Worm (Caenorhabditis elegans) whole organism, L4 larva: ENCODE measurements around the gene F10E9.11.

Experiments used
- F10B5.3 ChIP-seq: sonication (generic microtip); optimal IDR thresholded peaks from 2 replicates; lab custom pipeline; 2016; ENCODE audit warnings: mild to moderate bottlenecking, missing genetic modification characterization, missing compliant biosample characterization
- F37D6.2 ChIP-seq: sonication (generic microtip); optimal IDR thresholded peaks from 2 replicates; lab custom pipeline; 2016; ENCODE audit warnings: mild to moderate bottlenecking, missing genetic modification characterization, missing compliant biosample characterization
- F44E2.7 ChIP-seq: fragments of 200-800 bp; sonication (Bioruptor generic); IDR thresholded peaks from 2 replicates; pipeline ENCODE4 v2.1.2; 2022; ENCODE audit warnings: missing genetic modification characterization, missing compliant biosample characterization
- R02D3.7 ChIP-seq: fragments of 150-350 bp; sonication (generic microtip); optimal IDR thresholded peaks from 3 replicates; lab custom pipeline; 2014; ENCODE audit warnings: missing biosample characterization, missing genetic modification characterization
- T20F7.1 ChIP-seq: fragments of 200-800 bp; sonication (Bioruptor generic); optimal IDR thresholded peaks from 2 replicates; lab custom pipeline; 2018; ENCODE audit warnings: mild to moderate bottlenecking, missing genetic modification characterization, missing compliant biosample characterization
- ZK337.2 ChIP-seq: fragments of 200-800 bp; sonication (Bioruptor generic); IDR thresholded peaks from 2 replicates; pipeline ENCODE4 v1.3.6; 2022; ENCODE audit warnings: missing genetic modification reagents, missing genetic modification characterization, missing compliant biosample characterization
- ceh-20 ChIP-seq: fragments of 200-800 bp; sonication (Bioruptor generic); IDR thresholded peaks from 2 replicates; pipeline ENCODE4 v1.3.6; 2022; ENCODE audit warnings: missing genetic modification reagents, missing genetic modification characterization, missing compliant biosample characterization
- ceh-32 ChIP-seq: sonication (generic microtip); optimal IDR thresholded peaks from 2 replicates; lab custom pipeline; 2016; ENCODE audit warnings: mild to moderate bottlenecking, missing genetic modification characterization, missing compliant biosample characterization; ENCODE audit not compliant: poor library complexity
- daf-12 ChIP-seq: fragments of 150-350 bp; optimal IDR thresholded peaks from 2 replicates; lab custom pipeline; 2014; ENCODE audit warnings: missing biosample characterization, missing genetic modification reagents, missing genetic modification characterization
- daf-16 ChIP-seq, 3 experiments: sonication (generic microtip); optimal IDR thresholded peaks; 2 replicates each; lab custom pipeline; 2016 to 2017; ENCODE audit warnings: missing genetic modification characterization in 3 of 3, missing genetic modification reagents in 3 of 3, mild to moderate bottlenecking in 2 of 3, missing compliant biosample characterization in 2 of 3, missing biosample characterization in 1 of 3, moderate library complexity in 1 of 3
- daf-19 ChIP-seq: fragments of 200-800 bp; sonication (Bioruptor generic); conservative IDR thresholded peaks from 2 replicates; pipeline ENCODE4 v1.3.6; 2022; ENCODE audit warnings: missing genetic modification characterization, missing compliant biosample characterization
- dmd-8 ChIP-seq: fragments of 200-800 bp; sonication (Bioruptor generic); IDR thresholded peaks from 2 replicates; pipeline ENCODE4 v1.3.6; 2022; ENCODE audit warnings: missing genetic modification characterization, missing compliant biosample characterization
- dmd-9 ChIP-seq: fragments of 200-800 bp; sonication (Bioruptor generic); IDR thresholded peaks from 2 replicates; pipeline ENCODE4 v1.3.6; 2022; ENCODE audit warnings: missing genetic modification reagents, missing genetic modification characterization, missing compliant biosample characterization
- dpl-1 ChIP-seq: fragments of 150-350 bp; optimal IDR thresholded peaks from 2 replicates; lab custom pipeline; 2014; ENCODE audit warnings: missing biosample characterization, missing genetic modification reagents, missing genetic modification characterization
- fos-1 ChIP-seq: fragments of 150-350 bp; optimal IDR thresholded peaks from 2 replicates; lab custom pipeline; 2014; ENCODE audit warnings: missing biosample characterization, missing genetic modification characterization
- gei-8 ChIP-seq: fragments of 200-800 bp; sonication (Bioruptor generic); optimal IDR thresholded peaks from 2 replicates; lab custom pipeline; 2018; ENCODE audit warnings: mild to moderate bottlenecking, missing genetic modification characterization, missing compliant biosample characterization
- hif-1 ChIP-seq, 2 experiments: sonication (generic microtip); optimal IDR thresholded peaks; 2 replicates each; lab custom pipeline; 2016 to 2017; ENCODE audit warnings: missing compliant biosample characterization in 2 of 2, missing genetic modification characterization in 2 of 2, missing genetic modification reagents in 2 of 2, missing genotype in 2 of 2, mild to moderate bottlenecking in 1 of 2
- hlh-11 ChIP-seq: fragments of 200-800 bp; sonication (Bioruptor generic); optimal IDR thresholded peaks from 2 replicates; lab custom pipeline; 2018; ENCODE audit warnings: mild to moderate bottlenecking, missing genetic modification characterization, missing compliant biosample characterization
- hmg-1.1 ChIP-seq: fragments of 200-800 bp; sonication (Bioruptor generic); IDR thresholded peaks from 2 replicates; pipeline ENCODE4 v1.3.6; 2022; ENCODE audit warnings: missing genetic modification reagents, missing genetic modification characterization, missing compliant biosample characterization
- jun-1 ChIP-seq: fragments of 150-350 bp; optimal IDR thresholded peaks from 2 replicates; lab custom pipeline; 2014; ENCODE audit warnings: missing biosample characterization, missing genetic modification reagents, missing genetic modification characterization
- lim-7 ChIP-seq: fragments of 200-800 bp; sonication (Bioruptor generic); IDR thresholded peaks from 2 replicates; pipeline ENCODE4 v1.3.6; 2022; ENCODE audit warnings: missing genetic modification characterization, missing compliant biosample characterization
- lin-1 ChIP-seq: fragments of 200-800 bp; sonication (Bioruptor generic); IDR thresholded peaks from 2 replicates; pipeline ENCODE4 v1.3.6; 2022; ENCODE audit warnings: missing genetic modification reagents, missing genetic modification characterization, missing compliant biosample characterization
- lin-13 ChIP-seq: fragments of 150-350 bp; optimal IDR thresholded peaks from 2 replicates; lab custom pipeline; 2014; ENCODE audit warnings: missing biosample characterization, missing genetic modification reagents, missing genetic modification characterization
- lin-38 ChIP-seq: fragments of 200-800 bp; sonication (Bioruptor generic); IDR thresholded peaks from 2 replicates; pipeline ENCODE4 v1.3.6; 2022; ENCODE audit warnings: missing genetic modification reagents, missing genetic modification characterization, missing compliant biosample characterization
- lin-39 ChIP-seq: fragments of 150-350 bp; optimal IDR thresholded peaks from 2 replicates; lab custom pipeline; 2014; ENCODE audit warnings: missing biosample characterization, missing genetic modification reagents, missing genetic modification characterization
- madf-9 ChIP-seq: fragments of 200-800 bp; sonication (Bioruptor generic); conservative IDR thresholded peaks from 2 replicates; pipeline ENCODE4 v1.3.6; 2022; ENCODE audit warnings: missing genetic modification reagents, missing genetic modification characterization, missing compliant biosample characterization
- mdt-29 ChIP-seq: fragments of 200-800 bp; sonication (Bioruptor generic); IDR thresholded peaks from 2 replicates; pipeline ENCODE4 v1.3.6; 2022; ENCODE audit warnings: missing genetic modification reagents, missing genetic modification characterization, missing compliant biosample characterization
- mep-1 ChIP-seq: fragments of 150-350 bp; sonication (generic microtip); optimal IDR thresholded peaks from 3 replicates; lab custom pipeline; 2014; ENCODE audit warnings: missing biosample characterization, missing genetic modification characterization
- mxl-3 ChIP-seq: fragments of 200-800 bp; sonication (Bioruptor generic); optimal IDR thresholded peaks from 2 replicates; lab custom pipeline; 2018; ENCODE audit warnings: mild to moderate bottlenecking, missing genetic modification characterization, missing compliant biosample characterization
- nhr-111 ChIP-seq: fragments of 200-800 bp; sonication (Bioruptor generic); optimal IDR thresholded peaks from 2 replicates; lab custom pipeline; 2018; ENCODE audit warnings: mild to moderate bottlenecking, missing genetic modification characterization, missing compliant biosample characterization
- nhr-25 ChIP-seq: sonication (generic microtip); optimal IDR thresholded peaks from 2 replicates; lab custom pipeline; 2017; ENCODE audit warnings: missing genetic modification characterization, mild to moderate bottlenecking, missing compliant biosample characterization, antibody characterized with exemption, moderate library complexity, borderline replicate concordance; ENCODE audit not compliant: insufficient read depth
- nhr-28 ChIP-seq: fragments of 150-350 bp; optimal IDR thresholded peaks from 2 replicates; lab custom pipeline; 2014; ENCODE audit warnings: missing biosample characterization, missing genetic modification characterization
- nhr-42 ChIP-seq: fragments of 200-800 bp; sonication (Bioruptor generic); IDR thresholded peaks from 2 replicates; pipeline ENCODE4 v1.3.6; 2022; ENCODE audit warnings: missing genetic modification characterization, missing compliant biosample characterization
- nhr-48 ChIP-seq: sonication (generic microtip); optimal IDR thresholded peaks from 2 replicates; lab custom pipeline; 2016; ENCODE audit warnings: mild to moderate bottlenecking, missing genetic modification characterization, missing compliant biosample characterization
- nhr-6 ChIP-seq: fragments of 150-350 bp; optimal IDR thresholded peaks from 2 replicates; lab custom pipeline; 2014; ENCODE audit warnings: missing biosample characterization, missing genetic modification characterization
- nhr-77 ChIP-seq: fragments of 150-350 bp; optimal IDR thresholded peaks from 2 replicates; lab custom pipeline; 2014; ENCODE audit warnings: missing biosample characterization, missing genetic modification characterization
- pha-4 ChIP-seq, 2 experiments: fragments of 150-350 bp in 1 of 2; fragments of 200-800 bp in 1 of 2; sonication (Bioruptor generic) in 1 of 2; IDR thresholded peaks in 1 of 2; optimal IDR thresholded peaks in 1 of 2; 2 replicates each; pipeline versions ENCODE4 v1.3.6 to Lab custom; 2014 to 2022; ENCODE audit warnings: missing genetic modification characterization in 2 of 2, missing genetic modification reagents in 2 of 2, missing biosample characterization in 1 of 2, missing compliant biosample characterization in 1 of 2
- pqm-1 ChIP-seq: sonication (generic microtip); optimal IDR thresholded peaks from 2 replicates; lab custom pipeline; 2017; ENCODE audit warnings: missing biosample characterization, missing genetic modification characterization
- rbr-2 ChIP-seq: sonication (generic microtip); optimal IDR thresholded peaks from 2 replicates; lab custom pipeline; 2016; ENCODE audit warnings: missing genotype, missing genetic modification characterization, missing compliant biosample characterization
- saeg-2 ChIP-seq: fragments of 200-800 bp; sonication (Bioruptor generic); IDR thresholded peaks from 2 replicates; pipeline ENCODE4 v1.3.6; 2022; ENCODE audit warnings: missing genetic modification reagents, missing genetic modification characterization, missing compliant biosample characterization
- sdz-12 ChIP-seq: fragments of 200-800 bp; sonication (Bioruptor generic); optimal IDR thresholded peaks from 2 replicates; lab custom pipeline; 2018; ENCODE audit warnings: mild to moderate bottlenecking, missing genetic modification characterization, missing compliant biosample characterization
- skn-1 ChIP-seq: fragments of 150-350 bp; optimal IDR thresholded peaks from 2 replicates; lab custom pipeline; 2014; ENCODE audit warnings: missing biosample characterization, missing genetic modification characterization
- snpc-1.2 ChIP-seq: fragments of 200-800 bp; sonication (Bioruptor generic); IDR thresholded peaks from 2 replicates; pipeline ENCODE4 v1.3.6; 2022; ENCODE audit warnings: missing genetic modification reagents, missing genetic modification characterization, missing compliant biosample characterization
- spr-1 ChIP-seq: sonication (generic microtip); optimal IDR thresholded peaks from 2 replicates; lab custom pipeline; 2016; ENCODE audit warnings: mild to moderate bottlenecking, missing genetic modification characterization, missing compliant biosample characterization
- tag-97 ChIP-seq: fragments of 200-800 bp; sonication (Bioruptor generic); IDR thresholded peaks from 2 replicates; pipeline ENCODE4 v1.3.6; 2022; ENCODE audit warnings: missing genetic modification characterization, missing compliant biosample characterization
- unc-62 ChIP-seq, 3 experiments: fragments of 150-350 bp in 1 of 3; sonication (generic microtip); optimal IDR thresholded peaks in 2 of 3; peaks in 1 of 3; 1 replicate in 1 of 3; 2 replicates in 2 of 3; lab custom pipeline; 2014 to 2017; ENCODE audit warnings: missing biosample characterization in 3 of 3, missing genetic modification characterization in 3 of 3, missing genetic modification reagents in 3 of 3, missing genotype in 1 of 3
- zag-1 ChIP-seq: fragments of 150-350 bp; optimal IDR thresholded peaks from 2 replicates; lab custom pipeline; 2014; ENCODE audit warnings: missing biosample characterization, missing genetic modification characterization
- zfp-2 ChIP-seq: sonication (generic microtip); optimal IDR thresholded peaks from 2 replicates; lab custom pipeline; 2016; ENCODE audit warnings: mild to moderate bottlenecking, missing genetic modification characterization, missing compliant biosample characterization
- zfp-3 ChIP-seq: fragments of 200-800 bp; sonication (Bioruptor generic); conservative IDR thresholded peaks from 2 replicates; pipeline ENCODE4 v1.3.6; 2022; ENCODE audit warnings: missing genetic modification reagents, missing genetic modification characterization, missing compliant biosample characterization

F10E9.11 gene

ce11 chrIII:8307356-8307755 lies 11.7 kb downstream of the F10E9.11 start, which contains the start of the genes F10E9.7 and F10E9.5 (continued):
- TF ChIP-seq snpc-1.2 (GFP tag; lab: Robert Waterston, UW) = no peak
- no peak for TF ChIP-seq fos-1 (tag; lab: Kevin White, UChicago)
- TF ChIP-seq skn-1 (tag; lab: Kevin White, UChicago) = no peak
- no peak for TF ChIP-seq daf-12
- TF ChIP-seq jun-1 = no peak
- TF ChIP-seq dmd-9 (GFP tag; lab: Robert Waterston, UW) = peak; percentile 96
- TF ChIP-seq pqm-1 = peak; percentile 25
- peak; percentile 39 for TF ChIP-seq mxl-3 (GFP tag; lab: Kevin White, UChicago)
- peak; percentile 34 for TF ChIP-seq nhr-28 (tag; lab: Kevin White, UChicago)
- 0 out of 2 replicates have a peak, but pooled peaks have one; percentile 7 for TF ChIP-seq daf-19
- TF ChIP-seq saeg-2 (GFP tag; lab: Robert Waterston, UW) = no peak
- TF ChIP-seq madf-9 (GFP tag; lab: Robert Waterston, UW) = peak; percentile 61; the same call in 1 of the 2 replicates
- TF ChIP-seq ceh-20 (GFP tag; lab: Robert Waterston, UW) = 0 out of 2 replicates have a peak, but pooled peaks have one; percentile 28
- TF ChIP-seq F37D6.2 (tag; lab: Kevin White, UChicago) = peak; percentile 64
- peak; percentile 24 for TF ChIP-seq nhr-48 (tag; lab: Kevin White, UChicago)
- peak; percentile 79 for TF ChIP-seq lin-38 (GFP tag; lab: Robert Waterston, UW)
- no peak for TF ChIP-seq R02D3.7 (tag; lab: Kevin White, UChicago)
- peak; percentile 47 for TF ChIP-seq zfp-2 (tag; lab: Kevin White, UChicago)
- TF ChIP-seq rbr-2 = peak; percentile 76
- TF ChIP-seq hlh-11 (tag; lab: Kevin White, UChicago) = no peak
- TF ChIP-seq nhr-42 = no peak
- no peak for TF ChIP-seq F44E2.7 (GFP tag; lab: Robert Waterston, UW)
- TF ChIP-seq nhr-6 (tag; lab: Kevin White, UChicago) = peak; percentile 45
- peak; percentile 87 for TF ChIP-seq mep-1
- peak; percentile 54; the same call in 1 of the 2 replicates for TF ChIP-seq hmg-1.1
- TF ChIP-seq lin-1 (GFP tag; lab: Robert Waterston, UW) = peak; percentile 71; the same call in 1 of the 2 replicates
- no peak for TF ChIP-seq ceh-32 (tag; lab: Kevin White, UChicago)
- TF ChIP-seq daf-16 (GFP tag; optimal IDR thresholded peaks at IDR 0.05; lab: Kevin White, UChicago) = peak in 1 of 2 experiments; percentile 27
- TF ChIP-seq daf-16 (tag; optimal IDR thresholded peaks at IDR 0.05; lab: Kevin White, UChicago) = peak; percentile 56
- TF ChIP-seq zag-1 (tag; lab: Kevin White, UChicago) = no peak
- TF ChIP-seq unc-62 (GFP tag; optimal IDR thresholded peaks at IDR 0.05 in 1 of 2; lab: Kevin White, UChicago) = no peak
- no peak for TF ChIP-seq unc-62 (tag; optimal IDR thresholded peaks at IDR 0.05; lab: Kevin White, UChicago)
- TF ChIP-seq gei-8 (GFP tag; lab: Kevin White, UChicago) = no peak
- peak; percentile 32 for TF ChIP-seq spr-1 (tag; lab: Kevin White, UChicago)
- TF ChIP-seq lin-39 (tag; lab: Kevin White, UChicago) = no peak
- 0 out of 2 replicates have a peak, but pooled peaks have one; percentile 45 for TF ChIP-seq mdt-29 (GFP tag; lab: Robert Waterston, UW)
- no peak for TF ChIP-seq lim-7
- TF ChIP-seq T20F7.1 (GFP tag; lab: Kevin White, UChicago) = peak; percentile 99
- no peak for TF ChIP-seq dmd-8 (GFP tag; lab: Robert Waterston, UW)
- TF ChIP-seq nhr-111 (GFP tag; lab: Kevin White, UChicago) = no peak
- TF ChIP-seq dpl-1 (GFP tag; lab: Kevin White, UChicago) = peak; percentile 96
- TF ChIP-seq hif-1 (tag; optimal IDR thresholded peaks at IDR 0.05; lab: Kevin White, UChicago) = peak in 1 of 2 experiments; percentile 93
- no peak for TF ChIP-seq nhr-25 (tag; lab: Kevin White, UChicago)
- peak; percentile 76 for TF ChIP-seq pha-4 (GFP tag; IDR thresholded peaks at IDR 0.05; lab: Robert Waterston, UW)
- peak; percentile 69 for TF ChIP-seq pha-4 (tag; optimal IDR thresholded peaks at IDR 0.05; lab: Kevin White, UChicago)
- TF ChIP-seq ZK337.2 (GFP tag; lab: Robert Waterston, UW) = peak; percentile 97
- peak; percentile 27 for TF ChIP-seq lin-13 (GFP tag; lab: Kevin White, UChicago)
- TF ChIP-seq sdz-12 (GFP tag; lab: Kevin White, UChicago) = peak; percentile 68
- TF ChIP-seq nhr-77 (tag; lab: Kevin White, UChicago) = peak; percentile 57
- 0 out of 2 replicates have a peak, but pooled peaks have one; percentile 10 for TF ChIP-seq tag-97 (GFP tag; lab: Robert Waterston, UW)
- no peak for TF ChIP-seq F10B5.3
- TF ChIP-seq zfp-3 = peak; percentile 60; the same call in 1 of the 2 replicates
